Worm (Caenorhabditis elegans) whole organism, mixed stage, embryonic: ENCODE results near the gene mdt-6.

Experiments
- M03D4.4 ChIP-seq: sonication (generic microtip); optimal IDR thresholded peaks from 2 replicates; lab custom pipeline; 2017; ENCODE audit warnings: mild to moderate bottlenecking, missing genetic modification characterization, missing compliant biosample characterization
- bed-3 ChIP-seq: fragments of 200-800 bp; sonication (Bioruptor generic); optimal IDR thresholded peaks from 3 replicates; lab custom pipeline; 2018; ENCODE audit warnings: mild to moderate bottlenecking, missing genetic modification characterization, moderate library complexity, missing compliant biosample characterization
- blmp-1 ChIP-seq: fragments of 150-350 bp; optimal IDR thresholded peaks from 2 replicates; lab custom pipeline; 2014; ENCODE audit warnings: missing biosample characterization, missing genetic modification characterization
- ceh-39 ChIP-seq: fragments of 150-350 bp; optimal IDR thresholded peaks from 2 replicates; lab custom pipeline; 2014; ENCODE audit warnings: missing biosample characterization, missing genetic modification characterization
- ceh-43 ChIP-seq: fragments of 200-800 bp; sonication (Bioruptor generic); optimal IDR thresholded peaks from 2 replicates; lab custom pipeline; 2018; ENCODE audit warnings: mild to moderate bottlenecking, missing genetic modification characterization, moderate library complexity, missing compliant biosample characterization
- ceh-83 ChIP-seq: fragments of 200-800 bp; sonication (Bioruptor generic); optimal IDR thresholded peaks from 2 replicates; lab custom pipeline; 2018; ENCODE audit warnings: mild to moderate bottlenecking, missing genetic modification characterization, missing compliant biosample characterization
- ces-1 ChIP-seq: fragments of 150-350 bp; optimal IDR thresholded peaks from 2 replicates; lab custom pipeline; 2014; ENCODE audit warnings: missing biosample characterization, missing genetic modification reagents, missing genetic modification characterization
- cnd-1 ChIP-seq: fragments of 200-800 bp; sonication (Bioruptor generic); optimal IDR thresholded peaks from 2 replicates; lab custom pipeline; 2018; ENCODE audit warnings: mild to moderate bottlenecking, missing genetic modification characterization, missing compliant biosample characterization
- drap-1 ChIP-seq: fragments of 200-800 bp; sonication (Bioruptor generic); optimal IDR thresholded peaks from 3 replicates; lab custom pipeline; 2018; ENCODE audit warnings: mild to moderate bottlenecking, missing genetic modification characterization, missing compliant biosample characterization
- elt-3 ChIP-seq: fragments of 150-350 bp; optimal IDR thresholded peaks from 2 replicates; lab custom pipeline; 2014; ENCODE audit warnings: missing biosample characterization, missing genetic modification characterization
- flh-1 ChIP-seq: fragments of 200-800 bp; sonication (Bioruptor generic); optimal IDR thresholded peaks from 2 replicates; lab custom pipeline; 2018; ENCODE audit warnings: mild to moderate bottlenecking, missing genetic modification characterization, moderate library complexity, missing compliant biosample characterization
- ham-2 ChIP-seq: fragments of 200-800 bp; sonication (Bioruptor generic); optimal IDR thresholded peaks from 2 replicates; lab custom pipeline; 2018; ENCODE audit warnings: mild to moderate bottlenecking, missing genetic modification characterization, missing compliant biosample characterization
- lin-13 ChIP-seq: fragments of 150-350 bp; optimal IDR thresholded peaks from 2 replicates; lab custom pipeline; 2014; ENCODE audit warnings: missing biosample characterization, missing genetic modification characterization
- lsy-2 ChIP-seq: fragments of 150-350 bp; optimal IDR thresholded peaks from 2 replicates; lab custom pipeline; 2014; ENCODE audit warnings: missing biosample characterization, missing genetic modification characterization
- mab-5 ChIP-seq: fragments of 150-350 bp; optimal IDR thresholded peaks from 2 replicates; lab custom pipeline; 2014; ENCODE audit warnings: missing biosample characterization, missing genetic modification characterization
- mep-1 ChIP-seq: fragments of 150-350 bp; optimal IDR thresholded peaks from 2 replicates; lab custom pipeline; 2017; ENCODE audit warnings: missing biosample characterization, missing genetic modification reagents, missing genetic modification characterization, inconsistent platforms
- nhr-2 ChIP-seq: fragments of 150-350 bp; optimal IDR thresholded peaks from 2 replicates; lab custom pipeline; 2014; ENCODE audit warnings: missing biosample characterization, missing genetic modification characterization
- nhr-28 ChIP-seq: fragments of 150-350 bp; optimal IDR thresholded peaks from 2 replicates; lab custom pipeline; 2014; ENCODE audit warnings: missing biosample characterization, missing genetic modification characterization
- nhr-76 ChIP-seq: sonication (generic microtip); optimal IDR thresholded peaks from 2 replicates; lab custom pipeline; 2017; ENCODE audit warnings: missing biosample characterization, missing genetic modification characterization
- pha-4 ChIP-seq: fragments of 150-350 bp; optimal IDR thresholded peaks from 2 replicates; lab custom pipeline; 2018; ENCODE audit warnings: missing biosample characterization, missing genetic modification reagents, missing genetic modification characterization
- sem-2 ChIP-seq: fragments of 200-800 bp; sonication (Bioruptor generic); optimal IDR thresholded peaks from 2 replicates; lab custom pipeline; 2018; ENCODE audit warnings: mild to moderate bottlenecking, missing genetic modification characterization, missing compliant biosample characterization
- sptf-1 ChIP-seq: sonication (generic microtip); optimal IDR thresholded peaks from 2 replicates; lab custom pipeline; 2017; ENCODE audit warnings: mild to moderate bottlenecking, missing genetic modification characterization, moderate library complexity, missing compliant biosample characterization
- tbx-8 ChIP-seq: fragments of 200-800 bp; sonication (Bioruptor generic); optimal IDR thresholded peaks from 2 replicates; lab custom pipeline; 2018; ENCODE audit warnings: mild to moderate bottlenecking, missing genetic modification characterization, moderate library complexity, missing compliant biosample characterization
- unc-120 ChIP-seq: sonication (generic microtip); optimal IDR thresholded peaks from 2 replicates; lab custom pipeline; 2017; ENCODE audit warnings: missing genetic modification characterization, missing compliant biosample characterization; ENCODE audit not compliant: poor library complexity, severe bottlenecking
- unc-39 ChIP-seq: fragments of 150-350 bp; optimal IDR thresholded peaks from 2 replicates; lab custom pipeline; 2014; ENCODE audit warnings: missing biosample characterization, missing genetic modification characterization
- zip-8 ChIP-seq: fragments of 150-350 bp; optimal IDR thresholded peaks from 2 replicates; lab custom pipeline; 2014; ENCODE audit warnings: missing biosample characterization, missing genetic modification characterization
- ztf-11 ChIP-seq: fragments of 150-350 bp; optimal IDR thresholded peaks from 2 replicates; lab custom pipeline; 2014; ENCODE audit warnings: missing biosample characterization, missing genetic modification characterization

mdt-6 gene

DNA sequence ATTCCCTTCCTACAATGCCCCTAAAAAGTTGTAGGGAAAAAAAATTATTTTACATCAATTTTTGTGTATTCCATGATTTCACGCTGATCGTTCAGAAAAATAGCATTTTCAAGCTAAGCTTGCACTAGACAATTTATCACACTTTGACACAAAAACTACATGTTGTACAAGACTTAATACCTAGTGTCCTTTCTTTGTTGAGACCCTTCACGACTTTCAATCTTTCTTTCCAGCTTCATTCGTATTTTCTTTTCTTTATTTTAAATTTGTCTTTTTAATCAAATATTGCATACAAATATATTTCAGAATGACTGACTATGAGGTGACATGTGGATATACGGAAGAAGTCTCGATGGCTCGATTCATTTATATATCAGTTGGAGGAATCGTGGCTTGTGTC, 13.4 kb downstream of the mdt-6 start, which contains the start of gene F20A1.2:
TSS of gene F20A1.2 (plus strand) at position 301 of the 400 bp plus-strand sequence.
- TF ChIP-seq drap-1 (GFP tag; lab: Kevin White, UChicago) (no peak), ces-1 (GFP tag; lab: Kevin White, UChicago) (no peak), nhr-76 (tag; lab: Kevin White, UChicago) (no peak), M03D4.4 (no peak)

- no peak for TF ChIP-seq cnd-1 (tag; lab: Kevin White, UChicago)
- TF ChIP-seq pha-4 (tag; lab: Kevin White, UChicago), result peak; percentile 20
- TF ChIP-seq, all 35 proteins: peak for 1
Observed at ce11 chrV:7036475-7036874, 22.9 kb downstream of the mdt-6 start, which contains the start of gene twk-11. Gene twk-11 (minus strand): TSS chrV:7036575.

- no peak for TF ChIP-seq lsy-2 (tag; lab: Kevin White, UChicago)
- no peak for TF ChIP-seq ham-2 (GFP tag; lab: Kevin White, UChicago)
- no peak for TF ChIP-seq blmp-1 (tag; lab: Kevin White, UChicago)
- TF ChIP-seq elt-3, result no peak
- no peak for TF ChIP-seq flh-1 (GFP tag; lab: Kevin White, UChicago)
- no peak for TF ChIP-seq cnd-1 (tag; lab: Kevin White, UChicago)
- no peak for TF ChIP-seq ceh-39 (tag; lab: Kevin White, UChicago)
- TF ChIP-seq, all 35 proteins: peak for 0
Observed at ce11 chrV:7027055-7027454, 32.4 kb downstream of the mdt-6 start, which contains the start of gene F20A1.6. Gene F20A1.6 (minus strand): TSS chrV:7027155.

- TF ChIP-seq pha-4 (tag; lab: Kevin White, UChicago) (no peak), drap-1 (GFP tag; lab: Kevin White, UChicago) (no peak), zip-8 (tag; lab: Kevin White, UChicago) (no peak), lsy-2 (tag; lab: Kevin White, UChicago) (no peak), flh-1 (GFP tag; lab: Kevin White, UChicago) (no peak), nhr-2 (tag; lab: Kevin White, UChicago) (no peak), ceh-39 (tag; lab: Kevin White, UChicago) (no peak), mep-1 (tag; lab: Kevin White, UChicago) (no peak), sem-2 (GFP tag; lab: Kevin White, UChicago) (no peak), M03D4.4 (no peak), ceh-43 (no peak), unc-120 (no peak), lin-13 (no peak), ztf-11 (tag; lab: Kevin White, UChicago) (no peak), tbx-8 (GFP tag; lab: Kevin White, UChicago) (no peak)
Observed at ce11 chrV:7022981-7023380, 36.4 kb downstream of the mdt-6 start.

ce11 chrV:7021772-7022171, 37.7 kb downstream of the mdt-6 start, which contains the start of gene F20A1.4:
Gene F20A1.4 (minus strand): TSS chrV:7021872.
- TF ChIP-seq unc-39 (tag; lab: Kevin White, UChicago), result no peak
- TF ChIP-seq zip-8 (tag; lab: Kevin White, UChicago), result no peak

DNA sequence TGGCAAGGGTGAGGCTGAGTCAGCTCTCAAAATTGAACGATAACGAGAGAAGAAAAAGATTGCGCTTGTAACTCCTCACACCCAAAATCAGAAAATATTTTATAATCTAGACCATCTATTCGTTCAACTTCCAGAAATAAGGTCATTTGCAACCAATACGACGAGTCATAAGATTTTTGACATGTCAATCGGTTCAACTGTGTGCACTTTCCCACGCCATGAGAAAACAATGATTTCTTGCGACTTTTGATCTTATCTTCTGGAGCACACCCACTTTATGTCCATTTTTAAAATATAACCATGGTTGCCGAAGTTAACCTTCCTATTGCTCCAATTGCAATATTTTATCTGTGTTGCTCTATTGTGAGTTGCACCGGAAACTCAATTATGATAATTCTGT, 42.4 kb downstream of the mdt-6 start, which contains the start of gene srsx-32:
TSS of gene srsx-32 (plus strand) at position 301 of the 400 bp plus-strand sequence.
- no peak for TF ChIP-seq drap-1 (GFP tag; lab: Kevin White, UChicago)
- no peak for TF ChIP-seq unc-39 (tag; lab: Kevin White, UChicago)
- TF ChIP-seq sptf-1 (tag; lab: Kevin White, UChicago), result no peak
- no peak for TF ChIP-seq nhr-28

ce11 chrV:7015872-7016271, 43.6 kb downstream of the mdt-6 start, which contains the start of gene C33G8.13:
Gene C33G8.13 (minus strand): TSS chrV:7015972.
- TF ChIP-seq bed-3 (GFP tag; lab: Kevin White, UChicago) (no peak), ceh-83 (GFP tag; lab: Kevin White, UChicago) (no peak), pha-4 (tag; lab: Kevin White, UChicago) (no peak), mab-5 (tag; lab: Kevin White, UChicago) (no peak)
